Worm (Caenorhabditis elegans) whole organism, midembryonic: Measurements from ENCODE around the gene twk-7.

Experiments used
- T22C8.4 ChIP-seq: fragments of 200-800 bp; sonication (Bioruptor generic); IDR thresholded peaks from 2 replicates; pipeline ENCODE4 v1.3.6; 2022; ENCODE audit warnings: missing genetic modification characterization, missing compliant biosample characterization
- cog-1 ChIP-seq: sonication (generic microtip); optimal IDR thresholded peaks from 2 replicates; lab custom pipeline; 2016; ENCODE audit warnings: missing genetic modification characterization, missing compliant biosample characterization
- flt-1 ChIP-seq: fragments of 200-800 bp; sonication (Bioruptor generic); IDR thresholded peaks from 2 replicates; pipeline ENCODE4 v1.3.6; 2022; ENCODE audit warnings: missing genetic modification characterization, missing compliant biosample characterization
- klf-2 ChIP-seq: fragments of 200-800 bp; sonication (Bioruptor generic); conservative IDR thresholded peaks from 2 replicates; pipeline ENCODE4 v1.3.6; 2022; ENCODE audit warnings: missing genetic modification reagents, missing genetic modification characterization, missing compliant biosample characterization
- med-1 ChIP-seq: sonication (generic microtip); optimal IDR thresholded peaks from 2 replicates; lab custom pipeline; 2017; ENCODE audit warnings: missing genetic modification characterization, mild to moderate bottlenecking, missing compliant biosample characterization, antibody characterized with exemption, missing genetic modification reagents; ENCODE audit not compliant: insufficient read depth
- ref-1 ChIP-seq: fragments of 200-800 bp; sonication (Bioruptor generic); conservative IDR thresholded peaks from 2 replicates; pipeline ENCODE4 v1.3.6; 2022; ENCODE audit warnings: missing genetic modification reagents, missing genetic modification characterization, missing compliant biosample characterization
- tab-1 ChIP-seq: fragments of 200-800 bp; sonication (Bioruptor generic); IDR thresholded peaks from 2 replicates; pipeline ENCODE4 v1.3.6; 2022; ENCODE audit warnings: missing genetic modification characterization, missing compliant biosample characterization
- ztf-23 ChIP-seq: fragments of 200-800 bp; sonication (Bioruptor generic); IDR thresholded peaks from 2 replicates; pipeline ENCODE4 v1.3.6; 2022; ENCODE audit warnings: missing genetic modification reagents, missing genetic modification characterization, missing compliant biosample characterization
- ztf-29 ChIP-seq: fragments of 200-800 bp; sonication (Bioruptor generic); IDR thresholded peaks from 2 replicates; pipeline ENCODE4 v1.3.6; 2022; ENCODE audit warnings: missing genetic modification reagents, missing genetic modification characterization, missing compliant biosample characterization

The twk-7 gene

ce11 chrIII:8616587-8616986, 27.0 kb downstream of the twk-7 start, which contains the start of gene C06E1.11:
Gene C06E1.11 (minus strand): TSS chrIII:8616687.
- TF ChIP-seq ztf-23 (GFP tag; lab: Robert Waterston, UW) (no peak), T22C8.4 (GFP tag; lab: Robert Waterston, UW) (no peak), cog-1 (no peak), med-1 (GFP tag; lab: Kevin White, UChicago) (no peak), flt-1 (no peak), ref-1 (GFP tag; lab: Robert Waterston, UW) (no peak), ztf-29 (no peak), tab-1 (GFP tag; lab: Robert Waterston, UW) (no peak), klf-2 (GFP tag; lab: Robert Waterston, UW) (no peak)

ce11 chrIII:8614490-8614889, 29.0 kb downstream of the twk-7 start, which contains the start of gene rha-2:
Gene rha-2 (minus strand): TSS chrIII:8614569.
- TF ChIP-seq tab-1 (GFP tag; lab: Robert Waterston, UW) (no peak), flt-1 (no peak), T22C8.4 (GFP tag; lab: Robert Waterston, UW) (no peak), med-1 (GFP tag; lab: Kevin White, UChicago) (no peak), ztf-23 (GFP tag; lab: Robert Waterston, UW) (no peak), cog-1 (no peak)

- TF ChIP-seq med-1 (GFP tag; lab: Kevin White, UChicago) = no peak
- TF ChIP-seq tab-1 (GFP tag; lab: Robert Waterston, UW) = no peak
- no peak for TF ChIP-seq ztf-23 (GFP tag; lab: Robert Waterston, UW)
- TF ChIP-seq ref-1 (GFP tag; lab: Robert Waterston, UW) = no peak
- TF ChIP-seq ztf-29 = no peak
- TF ChIP-seq klf-2 (GFP tag; lab: Robert Waterston, UW) = no peak
- TF ChIP-seq cog-1 = no peak
- no peak for TF ChIP-seq T22C8.4 (GFP tag; lab: Robert Waterston, UW)
- no peak for TF ChIP-seq flt-1
These were observed 30.0 kb downstream of the twk-7 start for ce11 chrIII:8613573-8613972.

- TF ChIP-seq ref-1 (GFP tag; lab: Robert Waterston, UW) (no peak), flt-1 (no peak), T22C8.4 (GFP tag; lab: Robert Waterston, UW) (no peak), klf-2 (GFP tag; lab: Robert Waterston, UW) (no peak), tab-1 (GFP tag; lab: Robert Waterston, UW) (no peak), med-1 (GFP tag; lab: Kevin White, UChicago) (no peak), ztf-29 (no peak), cog-1 (no peak), ztf-23 (GFP tag; lab: Robert Waterston, UW) (no peak)
These were observed 32.3 kb downstream of the twk-7 start for ce11 chrIII:8611282-8611681.

- no peak for TF ChIP-seq med-1 (GFP tag; lab: Kevin White, UChicago)
- no peak for TF ChIP-seq T22C8.4 (GFP tag; lab: Robert Waterston, UW)
- no peak for TF ChIP-seq flt-1
- no peak for TF ChIP-seq ztf-29
- TF ChIP-seq tab-1 (GFP tag; lab: Robert Waterston, UW) = no peak
- no peak for TF ChIP-seq ref-1 (GFP tag; lab: Robert Waterston, UW)
- no peak for TF ChIP-seq ztf-23 (GFP tag; lab: Robert Waterston, UW)
- TF ChIP-seq klf-2 (GFP tag; lab: Robert Waterston, UW) = no peak
- TF ChIP-seq cog-1 = no peak
These were observed 33.9 kb downstream of the twk-7 start, which contains the start of gene C06E1.9 for ce11 chrIII:8609683-8610082. Gene C06E1.9 (minus strand): TSS chrIII:8609783.

ce11 chrIII:8605532-8605931, 38.0 kb downstream of the twk-7 start, which contains the start of gene C06E1.1:
Gene C06E1.1 (plus strand): TSS chrIII:8605832.
- TF ChIP-seq klf-2 (GFP tag; lab: Robert Waterston, UW) (no peak), ztf-23 (GFP tag; lab: Robert Waterston, UW) (no peak), T22C8.4 (GFP tag; lab: Robert Waterston, UW) (no peak), med-1 (GFP tag; lab: Kevin White, UChicago) (no peak), ztf-29 (no peak), tab-1 (GFP tag; lab: Robert Waterston, UW) (no peak), cog-1 (no peak), flt-1 (no peak), ref-1 (GFP tag; lab: Robert Waterston, UW) (no peak)

- no peak for TF ChIP-seq ztf-23 (GFP tag; lab: Robert Waterston, UW)
- TF ChIP-seq cog-1 = no peak
- no peak for TF ChIP-seq ztf-29
- no peak for TF ChIP-seq flt-1
- no peak for TF ChIP-seq T22C8.4 (GFP tag; lab: Robert Waterston, UW)
- TF ChIP-seq tab-1 (GFP tag; lab: Robert Waterston, UW) = no peak
- TF ChIP-seq ref-1 (GFP tag; lab: Robert Waterston, UW) = no peak
- no peak for TF ChIP-seq med-1 (GFP tag; lab: Kevin White, UChicago)
- TF ChIP-seq klf-2 (GFP tag; lab: Robert Waterston, UW) = no peak
These were observed 41.4 kb downstream of the twk-7 start for ce11 chrIII:8602148-8602547.

ce11 chrIII:8598961-8599360, 44.6 kb downstream of the twk-7 start:
- TF ChIP-seq flt-1 (no peak), ref-1 (GFP tag; lab: Robert Waterston, UW) (no peak), med-1 (GFP tag; lab: Kevin White, UChicago) (no peak), cog-1 (no peak), tab-1 (GFP tag; lab: Robert Waterston, UW) (no peak), T22C8.4 (GFP tag; lab: Robert Waterston, UW) (no peak), klf-2 (GFP tag; lab: Robert Waterston, UW) (no peak), ztf-29 (no peak), ztf-23 (GFP tag; lab: Robert Waterston, UW) (no peak)

ce11 chrIII:8597770-8598169, 45.8 kb downstream of the twk-7 start, which contains the start of gene ztf-30:
Gene ztf-30 (minus strand): TSS chrIII:8597870.
- TF ChIP-seq ref-1 (GFP tag; lab: Robert Waterston, UW) = no peak

- TF ChIP-seq flt-1 = no peak
- TF ChIP-seq klf-2 (GFP tag; lab: Robert Waterston, UW) = no peak
- TF ChIP-seq ztf-23 (GFP tag; lab: Robert Waterston, UW) = no peak
- TF ChIP-seq T22C8.4 (GFP tag; lab: Robert Waterston, UW) = no peak
- no peak for TF ChIP-seq cog-1
- TF ChIP-seq med-1 (GFP tag; lab: Kevin White, UChicago) = no peak
- no peak for TF ChIP-seq ref-1 (GFP tag; lab: Robert Waterston, UW)
- TF ChIP-seq tab-1 (GFP tag; lab: Robert Waterston, UW) = no peak
- no peak for TF ChIP-seq ztf-29
These were observed 46.8 kb downstream of the twk-7 start for ce11 chrIII:8596692-8597091.
